Worm (Caenorhabditis elegans) whole organism, L2 larva: ENCODE measurements around the gene ttbk-2.1.
"Not testable (repeated sequence)": the region's sequence is repeated elsewhere in the genome, so short reads cannot be mapped to it uniquely, and the experiment has no call there.

ENCODE experiments used
- C34F6.9 ChIP-seq: fragments of 150-350 bp; optimal IDR thresholded peaks from 2 replicates; lab custom pipeline; 2014; ENCODE audit warnings: missing biosample characterization, missing genetic modification characterization
- F13H6.1 ChIP-seq: sonication (generic microtip); optimal IDR thresholded peaks from 2 replicates; lab custom pipeline; 2016; ENCODE audit warnings: missing genetic modification characterization, missing compliant biosample characterization
- R02D3.7 ChIP-seq: fragments of 150-350 bp; optimal IDR thresholded peaks from 2 replicates; lab custom pipeline; 2014; ENCODE audit warnings: missing biosample characterization, missing genetic modification characterization
- alr-1 ChIP-seq: fragments of 150-350 bp; optimal IDR thresholded peaks from 2 replicates; lab custom pipeline; 2014; ENCODE audit warnings: missing biosample characterization, missing genetic modification characterization
- aly-2 ChIP-seq: fragments of 150-350 bp; optimal IDR thresholded peaks from 2 replicates; lab custom pipeline; 2014; ENCODE audit warnings: missing biosample characterization, missing genetic modification characterization
- ama-1 ChIP-seq: fragments of 150-350 bp; optimal IDR thresholded peaks from 2 replicates; lab custom pipeline; 2018; ENCODE audit warnings: inconsistent platforms
- blmp-1 ChIP-seq: sonication (generic microtip); optimal IDR thresholded peaks from 2 replicates; lab custom pipeline; 2017; ENCODE audit warnings: missing genetic modification characterization, mild to moderate bottlenecking, missing compliant biosample characterization, antibody characterized with exemption, moderate library complexity; ENCODE audit not compliant: insufficient read depth
- ceh-16 ChIP-seq: fragments of 150-350 bp; optimal IDR thresholded peaks from 2 replicates; lab custom pipeline; 2014; ENCODE audit warnings: missing biosample characterization, missing genetic modification characterization
- ceh-82 ChIP-seq: fragments of 150-350 bp; optimal IDR thresholded peaks from 2 replicates; lab custom pipeline; 2014; ENCODE audit warnings: missing biosample characterization, missing genetic modification characterization
- crh-2 ChIP-seq: sonication (generic microtip); optimal IDR thresholded peaks from 2 replicates; lab custom pipeline; 2017; ENCODE audit warnings: missing biosample characterization, missing genetic modification characterization
- egl-27 ChIP-seq: sonication (generic microtip); optimal IDR thresholded peaks from 3 replicates; lab custom pipeline; 2017; ENCODE audit warnings: missing biosample characterization, missing genetic modification reagents, missing genetic modification characterization
- elt-1 ChIP-seq: fragments of 150-350 bp; optimal IDR thresholded peaks from 2 replicates; lab custom pipeline; 2014; ENCODE audit warnings: missing biosample characterization, missing genetic modification characterization
- elt-3 ChIP-seq: sonication (generic microtip); optimal IDR thresholded peaks from 2 replicates; lab custom pipeline; 2017; ENCODE audit warnings: missing biosample characterization, missing genetic modification characterization
- fos-1 ChIP-seq: fragments of 150-350 bp; optimal IDR thresholded peaks from 2 replicates; lab custom pipeline; 2014; ENCODE audit warnings: missing biosample characterization, missing genetic modification characterization
- gmeb-1 ChIP-seq: fragments of 150-350 bp; optimal IDR thresholded peaks from 2 replicates; lab custom pipeline; 2014; ENCODE audit warnings: missing biosample characterization, missing genetic modification characterization
- lin-11 ChIP-seq: fragments of 150-350 bp; sonication (generic microtip); optimal IDR thresholded peaks from 2 replicates; lab custom pipeline; 2014; ENCODE audit warnings: missing biosample characterization, missing genetic modification characterization, inconsistent platforms, mixed read lengths
- lin-13 ChIP-seq: fragments of 150-350 bp; optimal IDR thresholded peaks from 2 replicates; lab custom pipeline; 2014; ENCODE audit warnings: missing biosample characterization, missing genetic modification reagents, missing genetic modification characterization
- lin-39 ChIP-seq: fragments of 150-350 bp; optimal IDR thresholded peaks from 2 replicates; lab custom pipeline; 2014; ENCODE audit warnings: missing biosample characterization, missing genetic modification reagents, missing genetic modification characterization
- lsy-2 ChIP-seq, 2 experiments: fragments of 150-350 bp in 1 of 2; sonication (generic microtip) in 1 of 2; optimal IDR thresholded peaks; 2 replicates each; lab custom pipeline; 2014 to 2017; ENCODE audit warnings: missing biosample characterization in 2 of 2, missing genetic modification characterization in 2 of 2
- mab-5 ChIP-seq: fragments of 150-350 bp; optimal IDR thresholded peaks from 2 replicates; lab custom pipeline; 2014; ENCODE audit warnings: missing biosample characterization, missing genetic modification characterization
- mbf-1 ChIP-seq: sonication (generic microtip); optimal IDR thresholded peaks from 2 replicates; lab custom pipeline; 2017; ENCODE audit warnings: missing biosample characterization, missing genetic modification characterization
- nhr-10 ChIP-seq: sonication (generic microtip); optimal IDR thresholded peaks from 2 replicates; lab custom pipeline; 2017; ENCODE audit warnings: missing biosample characterization, missing genetic modification characterization
- nhr-11 ChIP-seq: fragments of 150-350 bp; optimal IDR thresholded peaks from 2 replicates; lab custom pipeline; 2014; ENCODE audit warnings: missing biosample characterization, missing genetic modification characterization
- nhr-21 ChIP-seq: fragments of 150-350 bp; optimal IDR thresholded peaks from 2 replicates; lab custom pipeline; 2014; ENCODE audit warnings: missing biosample characterization, missing genetic modification characterization
- nhr-237 ChIP-seq: fragments of 150-350 bp; optimal IDR thresholded peaks from 2 replicates; lab custom pipeline; 2014; ENCODE audit warnings: missing biosample characterization, missing genetic modification characterization
- nhr-25 ChIP-seq: fragments of 150-350 bp; sonication (generic microtip); optimal IDR thresholded peaks from 3 replicates; lab custom pipeline; 2014; ENCODE audit warnings: missing biosample characterization, missing genetic modification characterization
- nhr-6 ChIP-seq: fragments of 150-350 bp; optimal IDR thresholded peaks from 2 replicates; lab custom pipeline; 2014; ENCODE audit warnings: missing biosample characterization, missing genetic modification characterization
- sma-3 ChIP-seq: sonication (generic microtip); optimal IDR thresholded peaks from 2 replicates; lab custom pipeline; 2016; ENCODE audit warnings: missing genetic modification reagents, missing genetic modification characterization, missing compliant biosample characterization
- sma-9 ChIP-seq, 2 experiments: fragments of 150-350 bp in 1 of 2; sonication (generic microtip) in 1 of 2; optimal IDR thresholded peaks; 2 replicates each; lab custom pipeline; 2014 to 2016; ENCODE audit warnings: missing genetic modification characterization in 2 of 2, mild to moderate bottlenecking in 1 of 2, missing biosample characterization in 1 of 2, missing compliant biosample characterization in 1 of 2, missing genetic modification reagents in 1 of 2, moderate library complexity in 1 of 2
- snpc-4 ChIP-seq: fragments of 150-350 bp; optimal IDR thresholded peaks from 2 replicates; lab custom pipeline; 2014; ENCODE audit warnings: missing biosample characterization, missing genetic modification characterization
- unc-39 ChIP-seq: fragments of 150-350 bp; optimal IDR thresholded peaks from 2 replicates; lab custom pipeline; 2014; ENCODE audit warnings: missing biosample characterization, missing genetic modification characterization
- unc-62 ChIP-seq: fragments of 150-350 bp; optimal IDR thresholded peaks from 2 replicates; lab custom pipeline; 2014; ENCODE audit warnings: missing biosample characterization, missing genetic modification reagents, missing genetic modification characterization
- zag-1 ChIP-seq: fragments of 150-350 bp; optimal IDR thresholded peaks from 2 replicates; lab custom pipeline; 2014; ENCODE audit warnings: missing biosample characterization, missing genetic modification characterization
- ztf-1 ChIP-seq: fragments of 200-800 bp; sonication (Bioruptor generic); conservative IDR thresholded peaks from 2 replicates; pipeline ENCODE4 v1.3.6; 2022; ENCODE audit warnings: missing genetic modification characterization, missing compliant biosample characterization
- ztf-11 ChIP-seq: sonication (generic microtip); optimal IDR thresholded peaks from 2 replicates; lab custom pipeline; 2017; ENCODE audit warnings: missing biosample characterization, missing genetic modification characterization
- ztf-4 ChIP-seq: fragments of 150-350 bp; optimal IDR thresholded peaks from 2 replicates; lab custom pipeline; 2014; ENCODE audit warnings: missing biosample characterization, missing genetic modification characterization

The ttbk-2.1 gene

DNA sequence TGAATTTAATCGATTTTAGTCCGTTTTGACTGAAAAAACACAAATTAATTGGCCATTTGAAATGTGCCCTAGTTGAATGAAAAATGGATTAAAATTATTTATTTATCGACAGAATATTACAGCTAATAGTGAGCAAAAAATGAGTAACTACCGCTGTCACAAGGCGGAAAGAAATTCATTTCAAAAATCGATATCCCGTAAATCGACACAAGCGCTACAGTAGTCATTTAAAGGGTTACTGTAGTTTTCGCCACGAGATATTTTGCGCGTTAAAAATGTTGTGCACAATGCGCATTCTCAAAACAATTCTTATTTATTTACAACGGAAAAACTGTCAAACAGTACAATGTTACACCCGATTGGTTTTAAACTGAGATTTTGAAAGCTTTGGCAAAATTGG, 47.9 kb upstream of the ttbk-2.1 start:
- no peak for TF ChIP-seq unc-62
- TF ChIP-seq ceh-82 (tag; lab: Kevin White, UChicago): no peak
- TF ChIP-seq blmp-1 (tag; lab: Kevin White, UChicago): no peak
- TF ChIP-seq sma-3 (GFP tag; lab: Kevin White, UChicago): no peak
- no peak for TF ChIP-seq elt-3 (tag; lab: Kevin White, UChicago)
- no peak for TF ChIP-seq alr-1 (tag; lab: Kevin White, UChicago)
- TF ChIP-seq ztf-1: no peak
- TF ChIP-seq nhr-10 (tag; lab: Kevin White, UChicago): no peak
- TF ChIP-seq crh-2 (tag; lab: Kevin White, UChicago): no peak
- TF ChIP-seq egl-27 (tag; lab: Kevin White, UChicago): no peak
- no peak for TF ChIP-seq R02D3.7 (tag; lab: Kevin White, UChicago)
- TF ChIP-seq ama-1 (lab: Kevin White, UChicago): no peak
- TF ChIP-seq lin-39 (tag; lab: Kevin White, UChicago): no peak
- TF ChIP-seq lin-11 (tag; lab: Kevin White, UChicago): no peak
- no peak for TF ChIP-seq nhr-21 (tag; lab: Kevin White, UChicago)
- TF ChIP-seq, all 48 proteins: peak for 0

DNA sequence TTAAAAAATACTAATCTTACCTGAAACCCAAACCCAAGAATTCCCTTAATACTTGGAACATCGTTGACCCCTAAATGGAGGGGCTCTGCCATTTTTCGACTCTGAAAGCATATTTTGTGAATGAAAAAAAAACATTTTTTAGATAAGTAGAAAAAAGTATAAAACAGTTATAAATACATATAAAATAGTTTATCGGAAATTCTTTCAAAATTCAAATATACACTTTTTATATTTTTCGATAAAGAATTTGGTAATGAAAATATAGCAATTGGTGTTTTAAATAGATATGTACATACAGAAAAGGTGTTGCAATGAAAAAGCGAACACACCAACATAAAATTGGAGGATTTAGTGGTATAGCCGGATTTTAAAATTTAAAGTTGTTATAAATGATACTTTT, 43.4 kb upstream of the ttbk-2.1 start, which contains the start of gene Y59E9AL.4:
Gene Y59E9AL.4, minus strand, starts transcription at position 101 of the 400 bp plus-strand sequence.
- no peak for TF ChIP-seq lin-13 (GFP tag; lab: Kevin White, UChicago)
- TF ChIP-seq ztf-11: no peak
- no peak for TF ChIP-seq R02D3.7 (tag; lab: Kevin White, UChicago)
- TF ChIP-seq nhr-21 (tag; lab: Kevin White, UChicago): no peak
- no peak for TF ChIP-seq ceh-16 (tag; lab: Kevin White, UChicago)
- TF ChIP-seq mab-5 (tag; lab: Kevin White, UChicago): no peak
- TF ChIP-seq aly-2: no peak
- no peak for TF ChIP-seq ztf-4
- no peak for TF ChIP-seq unc-39 (tag; lab: Kevin White, UChicago)
- TF ChIP-seq sma-3 (GFP tag; lab: Kevin White, UChicago): no peak
- TF ChIP-seq C34F6.9 (tag; lab: Kevin White, UChicago): no peak
- no peak for TF ChIP-seq sma-9 (GFP tag; optimal IDR thresholded peaks at IDR 0.05; lab: Kevin White, UChicago)
- TF ChIP-seq sma-9 (tag; optimal IDR thresholded peaks at IDR 0.05; lab: Kevin White, UChicago): no peak
- TF ChIP-seq nhr-237 (tag; lab: Kevin White, UChicago): no peak
- TF ChIP-seq elt-1 (tag; lab: Kevin White, UChicago): no peak
- TF ChIP-seq lsy-2 (tag; optimal IDR thresholded peaks at IDR 0.05; lab: Kevin White, UChicago): no peak
- TF ChIP-seq unc-62: no peak
- TF ChIP-seq nhr-6 (tag; lab: Kevin White, UChicago): no peak
- no peak for TF ChIP-seq ama-1 (lab: Kevin White, UChicago)
- no peak for TF ChIP-seq nhr-10 (tag; lab: Kevin White, UChicago)
- TF ChIP-seq nhr-11: no peak

ce11 chrIV:5216349-5216748, 42.1 kb upstream of the ttbk-2.1 start:
- TF ChIP-seq gmeb-1 (tag; lab: Kevin White, UChicago) (no peak), sma-3 (GFP tag; lab: Kevin White, UChicago) (peak; percentile 63), zag-1 (tag; lab: Kevin White, UChicago) (no peak), nhr-25 (tag; lab: Kevin White, UChicago) (peak; percentile 91), mbf-1 (no peak), sma-9 (GFP tag; optimal IDR thresholded peaks at IDR 0.05; lab: Kevin White, UChicago) (peak; percentile 53), sma-9 (tag; optimal IDR thresholded peaks at IDR 0.05; lab: Kevin White, UChicago) (no peak), nhr-11 (no peak), fos-1 (tag; lab: Kevin White, UChicago) (peak; percentile 37), blmp-1 (tag; lab: Kevin White, UChicago) (peak; percentile 80), snpc-4 (tag; lab: Kevin White, UChicago) (no peak), nhr-6 (tag; lab: Kevin White, UChicago) (no peak), crh-2 (tag; lab: Kevin White, UChicago) (peak; percentile 27)
- TF ChIP-seq, all 48 proteins: peak for 6

- not testable (repeated sequence) for TF ChIP-seq F13H6.1; nhr-25 (tag; lab: Kevin White, UChicago); elt-1 (tag; lab: Kevin White, UChicago)
- TF ChIP-seq, all 48 proteins: peak for 0; not testable (repeated sequence) for 48
Measured at ce11 chrIV:5218496-5218895, 40.0 kb upstream of the ttbk-2.1 start, which contains the start of gene nsph-4.2. nsph-4.2 (plus strand) TSS chrIV:5218796.
